Fruit fly (Drosophila melanogaster): ENCODE results near the gene aus.

aus gene

dm6 chr3R:21373403-21374326 is 24.3 kb upstream of the aus start:
- TF ChIP-seq h (optimal IDR thresholded peaks at IDR 0.05) (no peak), ttk (optimal IDR thresholded peaks at IDR 0.05) (no peak), Myc (optimal IDR thresholded peaks at IDR 0.05) (no peak), insv (optimal IDR thresholded peaks at IDR 0.05) (no peak), psq (optimal IDR thresholded peaks at IDR 0.05) (no peak), Sin3A (optimal IDR thresholded peaks at IDR 0.05) (no peak)

- TF ChIP-seq h (optimal IDR thresholded peaks at IDR 0.05) (no peak), Sin3A (optimal IDR thresholded peaks at IDR 0.05) (no peak), insv (optimal IDR thresholded peaks at IDR 0.05) (no peak), ttk (optimal IDR thresholded peaks at IDR 0.05) (no peak), psq (optimal IDR thresholded peaks at IDR 0.05) (no peak), Myc (optimal IDR thresholded peaks at IDR 0.05) (no peak)
These were observed 19.0 kb upstream of the aus start for dm6 chr3R:21368444-21368843.

dm6 chr3R:21365262-21365661 is 15.9 kb upstream of the aus start:
- no peak for TF ChIP-seq Myc (optimal IDR thresholded peaks at IDR 0.05)
- no peak for TF ChIP-seq insv (optimal IDR thresholded peaks at IDR 0.05)
- no peak for TF ChIP-seq h (optimal IDR thresholded peaks at IDR 0.05)
- TF ChIP-seq ttk (optimal IDR thresholded peaks at IDR 0.05) = no peak
- no peak for TF ChIP-seq Sin3A (optimal IDR thresholded peaks at IDR 0.05)
- no peak for TF ChIP-seq psq (optimal IDR thresholded peaks at IDR 0.05)

- TF ChIP-seq h (optimal IDR thresholded peaks at IDR 0.05) = no peak
- no peak for TF ChIP-seq psq (optimal IDR thresholded peaks at IDR 0.05)
- TF ChIP-seq ttk (optimal IDR thresholded peaks at IDR 0.05) = no peak
- no peak for TF ChIP-seq Myc (optimal IDR thresholded peaks at IDR 0.05)
- no peak for TF ChIP-seq insv (optimal IDR thresholded peaks at IDR 0.05)
- TF ChIP-seq Sin3A (optimal IDR thresholded peaks at IDR 0.05) = no peak
These were observed 10.8 kb upstream of the aus start for dm6 chr3R:21360192-21360535.

- TF ChIP-seq Myc (optimal IDR thresholded peaks at IDR 0.05) (no peak), Sin3A (optimal IDR thresholded peaks at IDR 0.05) (no peak), ttk (optimal IDR thresholded peaks at IDR 0.05) (no peak), insv (optimal IDR thresholded peaks at IDR 0.05) (no peak), h (optimal IDR thresholded peaks at IDR 0.05) (no peak), psq (optimal IDR thresholded peaks at IDR 0.05) (no peak)
These were observed 10.2 kb upstream of the aus start for dm6 chr3R:21359375-21360191.

dm6 chr3R:21349870-21350314 is 491 bp upstream of the aus start:
- TF ChIP-seq psq (optimal IDR thresholded peaks at IDR 0.05) (no peak), h (optimal IDR thresholded peaks at IDR 0.05) (no peak), Sin3A (optimal IDR thresholded peaks at IDR 0.05) (no peak), ttk (optimal IDR thresholded peaks at IDR 0.05) (no peak), insv (optimal IDR thresholded peaks at IDR 0.05) (no peak), Myc (optimal IDR thresholded peaks at IDR 0.05) (no peak)

- TF ChIP-seq h (optimal IDR thresholded peaks at IDR 0.05) (no peak), insv (optimal IDR thresholded peaks at IDR 0.05) (no peak), Myc (optimal IDR thresholded peaks at IDR 0.05) (no peak), ttk (optimal IDR thresholded peaks at IDR 0.05) (no peak), psq (optimal IDR thresholded peaks at IDR 0.05) (no peak), Sin3A (optimal IDR thresholded peaks at IDR 0.05) (no peak)
These were observed 898 bp downstream of the aus start for dm6 chr3R:21348367-21349038.

- TF ChIP-seq ttk (optimal IDR thresholded peaks at IDR 0.05) (no peak), h (optimal IDR thresholded peaks at IDR 0.05) (no peak), insv (optimal IDR thresholded peaks at IDR 0.05) (no peak), Myc (optimal IDR thresholded peaks at IDR 0.05) (no peak), Sin3A (optimal IDR thresholded peaks at IDR 0.05) (no peak), psq (optimal IDR thresholded peaks at IDR 0.05) (no peak)
These were observed 1.6 kb downstream of the aus start for dm6 chr3R:21347815-21348186.

dm6 chr3R:21347023-21347814 is 2.2 kb downstream of the aus start:
- TF ChIP-seq insv (optimal IDR thresholded peaks at IDR 0.05) (no peak), Sin3A (optimal IDR thresholded peaks at IDR 0.05) (no peak)

dm6 chr3R:21345011-21345410 is 4.4 kb downstream of the aus start:
- TF ChIP-seq h (optimal IDR thresholded peaks at IDR 0.05) (no peak), insv (optimal IDR thresholded peaks at IDR 0.05) (no peak), psq (optimal IDR thresholded peaks at IDR 0.05) (no peak), ttk (optimal IDR thresholded peaks at IDR 0.05) (no peak), Sin3A (optimal IDR thresholded peaks at IDR 0.05) (no peak), Myc (optimal IDR thresholded peaks at IDR 0.05) (no peak)

dm6 chr3R:21343229-21343628 is 6.2 kb downstream of the aus start:
- TF ChIP-seq psq (optimal IDR thresholded peaks at IDR 0.05) (no peak), Myc (optimal IDR thresholded peaks at IDR 0.05) (no peak), ttk (optimal IDR thresholded peaks at IDR 0.05) (no peak), insv (optimal IDR thresholded peaks at IDR 0.05) (no peak), h (optimal IDR thresholded peaks at IDR 0.05) (no peak), Sin3A (optimal IDR thresholded peaks at IDR 0.05) (no peak)
